Worm (Caenorhabditis elegans): Measurements from ENCODE around the gene W01B6.5.

The W01B6.5 gene

ce11 chrIV:10062728-10063127 lies 13.3 kb upstream of the W01B6.5 start, which contains the start of gene ipla-7:
Gene ipla-7 (minus strand): TSS chrIV:10062849.
- no peak for TF ChIP-seq dao-5 (tag; optimal IDR thresholded peaks at IDR 0.05)
- TF ChIP-seq W03F9.2 (tag; optimal IDR thresholded peaks at IDR 0.05): no peak
- TF ChIP-seq him-1 (tag; optimal IDR thresholded peaks at IDR 0.05): no peak

- TF ChIP-seq dao-5 (tag; optimal IDR thresholded peaks at IDR 0.05) (no peak), him-1 (tag; optimal IDR thresholded peaks at IDR 0.05) (no peak), W03F9.2 (tag; optimal IDR thresholded peaks at IDR 0.05) (no peak)
Measured at ce11 chrIV:10063941-10064340, 12.1 kb upstream of the W01B6.5 start.

DNA sequence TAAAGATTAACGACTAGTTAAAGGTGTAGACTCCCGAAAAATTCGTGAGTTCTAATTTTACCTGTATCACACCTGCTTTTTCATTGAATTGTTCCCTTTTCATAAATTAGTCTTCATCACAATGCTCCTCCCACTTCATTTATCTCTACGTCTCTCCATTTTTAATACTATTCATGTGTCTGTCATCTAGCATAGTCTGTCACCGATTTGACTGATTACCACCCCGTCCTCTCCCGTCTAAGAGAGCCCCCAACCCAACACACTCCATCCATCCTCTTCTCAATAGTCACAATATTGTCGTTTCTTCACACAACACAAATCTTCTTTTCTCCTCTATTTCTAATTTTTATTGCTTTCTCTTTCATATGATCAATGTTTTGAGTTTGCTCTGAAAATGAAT lies 10.8 kb upstream of the W01B6.5 start:
- TF ChIP-seq him-1 (tag; optimal IDR thresholded peaks at IDR 0.05) (no peak), W03F9.2 (tag; optimal IDR thresholded peaks at IDR 0.05) (no peak), dao-5 (tag; optimal IDR thresholded peaks at IDR 0.05) (no peak)

DNA sequence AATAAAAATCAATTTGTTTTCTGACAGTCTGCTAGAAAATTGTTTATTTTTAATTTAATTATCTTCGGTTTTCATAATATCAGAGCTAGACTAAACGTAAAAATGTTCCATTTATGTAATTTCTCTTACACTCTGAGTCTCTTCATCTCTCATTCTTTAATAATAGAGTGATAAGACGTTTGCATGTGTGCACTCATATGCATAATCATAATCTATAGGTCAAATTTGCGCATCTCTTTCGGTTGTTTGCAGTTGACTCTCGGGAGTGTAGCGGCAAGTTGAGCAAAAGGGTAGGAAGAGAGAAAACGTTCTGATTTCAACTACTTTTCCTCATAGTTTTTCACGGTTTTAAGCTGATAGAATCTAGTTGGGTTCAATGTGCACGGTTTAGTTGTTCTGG lies 9.5 kb upstream of the W01B6.5 start:
- TF ChIP-seq W03F9.2 (tag; optimal IDR thresholded peaks at IDR 0.05): no peak
- TF ChIP-seq him-1 (tag; optimal IDR thresholded peaks at IDR 0.05): no peak
- TF ChIP-seq dao-5 (tag; optimal IDR thresholded peaks at IDR 0.05): no peak

- TF ChIP-seq dao-5 (tag; optimal IDR thresholded peaks at IDR 0.05): no peak
- TF ChIP-seq him-1 (tag; optimal IDR thresholded peaks at IDR 0.05): no peak
- no peak for TF ChIP-seq W03F9.2 (tag; optimal IDR thresholded peaks at IDR 0.05)
Measured at ce11 chrIV:10067541-10067940, 8.5 kb upstream of the W01B6.5 start, which contains the start of gene cwn-2. Gene cwn-2 (plus strand): TSS chrIV:10067816.

ce11 chrIV:10068266-10068665 lies 7.7 kb upstream of the W01B6.5 start:
- TF ChIP-seq dao-5 (tag; optimal IDR thresholded peaks at IDR 0.05): no peak
- TF ChIP-seq W03F9.2 (tag; optimal IDR thresholded peaks at IDR 0.05): no peak
- TF ChIP-seq him-1 (tag; optimal IDR thresholded peaks at IDR 0.05): no peak

DNA sequence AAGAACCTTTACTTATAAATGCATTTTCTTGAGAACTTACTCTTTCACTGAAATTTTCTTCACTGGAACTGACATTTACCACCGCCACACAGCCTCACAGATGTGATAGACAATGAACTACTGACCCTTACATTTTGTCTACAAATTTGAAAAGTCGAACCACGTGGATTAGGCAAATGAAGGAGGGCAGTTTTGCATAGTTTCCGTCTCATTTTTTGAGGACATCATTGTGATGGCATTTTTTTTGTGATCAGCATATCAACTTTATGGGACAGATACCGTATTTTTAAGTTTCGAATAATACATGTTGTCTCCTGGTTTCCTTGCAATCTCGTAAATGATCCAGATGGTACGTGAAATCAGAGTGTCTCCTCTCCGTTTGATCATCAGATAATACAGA lies 3.5 kb upstream of the W01B6.5 start, which contains the start of gene W01B6.3:
TSS of gene W01B6.3 (minus strand) at position 101 of the 400 bp plus-strand sequence.
- TF ChIP-seq dao-5 (tag; optimal IDR thresholded peaks at IDR 0.05) (no peak), him-1 (tag; optimal IDR thresholded peaks at IDR 0.05) (no peak), W03F9.2 (tag; optimal IDR thresholded peaks at IDR 0.05) (no peak)

- no peak for TF ChIP-seq him-1 (tag; optimal IDR thresholded peaks at IDR 0.05)
- TF ChIP-seq dao-5 (tag; optimal IDR thresholded peaks at IDR 0.05): no peak
- no peak for TF ChIP-seq W03F9.2 (tag; optimal IDR thresholded peaks at IDR 0.05)
Measured at ce11 chrIV:10075034-10075510, 927 bp upstream of the W01B6.5 start, which contains the start of the genes ttbk-4 and W01B6.4. Gene ttbk-4 (minus strand): TSS chrIV:10075134. Gene W01B6.4 (plus strand): TSS chrIV:10075460.

ce11 chrIV:10078003-10078402 lies 2.0 kb downstream of the W01B6.5 start:
- no peak for TF ChIP-seq W03F9.2 (tag; optimal IDR thresholded peaks at IDR 0.05)
- no peak for TF ChIP-seq dao-5 (tag; optimal IDR thresholded peaks at IDR 0.05)
- no peak for TF ChIP-seq him-1 (tag; optimal IDR thresholded peaks at IDR 0.05)

ce11 chrIV:10080816-10081215 lies 4.8 kb downstream of the W01B6.5 start, which contains the start of gene W01B6.6:
Gene W01B6.6 (plus strand): TSS chrIV:10081116.
- no peak for TF ChIP-seq him-1 (tag; optimal IDR thresholded peaks at IDR 0.05)
- TF ChIP-seq dao-5 (tag; optimal IDR thresholded peaks at IDR 0.05): no peak
- no peak for TF ChIP-seq W03F9.2 (tag; optimal IDR thresholded peaks at IDR 0.05)

DNA sequence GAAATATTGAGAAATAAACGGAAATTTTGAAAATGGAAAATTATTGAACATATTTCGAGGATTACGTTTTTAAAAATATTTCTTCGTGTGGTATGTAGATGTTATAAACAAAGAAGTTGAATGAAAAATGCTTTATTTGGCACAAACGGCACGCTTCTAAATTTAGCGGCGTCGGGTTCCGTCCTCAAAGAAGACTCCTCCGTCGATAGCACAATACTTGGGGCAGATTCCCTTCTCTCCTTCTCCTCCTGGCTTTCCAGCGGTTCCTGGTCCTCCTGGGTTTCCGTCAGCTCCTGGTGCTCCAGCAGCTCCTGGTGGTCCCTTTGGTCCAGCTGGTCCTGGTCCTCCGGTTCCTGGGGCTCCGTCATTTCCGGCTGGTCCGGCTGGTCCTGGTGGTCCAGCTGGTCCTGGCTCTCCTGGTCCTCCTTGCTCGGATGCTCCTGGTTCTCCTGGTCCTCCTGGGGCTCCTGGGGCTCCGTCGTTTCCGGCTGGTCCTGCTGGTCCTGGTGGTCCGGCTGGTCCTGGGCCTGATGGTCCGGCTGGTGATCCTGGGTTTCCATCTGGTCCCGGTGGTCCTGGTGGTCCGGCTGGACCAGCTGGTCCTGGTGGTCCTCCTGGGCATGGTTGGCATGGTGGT lies 8.4 kb downstream of the W01B6.5 start, which contains the start of gene W01B6.8:
TSS of gene W01B6.8 (minus strand) at position 51 of the 637 bp plus-strand sequence.
- TF ChIP-seq W03F9.2 (tag; optimal IDR thresholded peaks at IDR 0.05) (no peak), dao-5 (tag; optimal IDR thresholded peaks at IDR 0.05) (no peak), him-1 (tag; optimal IDR thresholded peaks at IDR 0.05) (no peak)

DNA sequence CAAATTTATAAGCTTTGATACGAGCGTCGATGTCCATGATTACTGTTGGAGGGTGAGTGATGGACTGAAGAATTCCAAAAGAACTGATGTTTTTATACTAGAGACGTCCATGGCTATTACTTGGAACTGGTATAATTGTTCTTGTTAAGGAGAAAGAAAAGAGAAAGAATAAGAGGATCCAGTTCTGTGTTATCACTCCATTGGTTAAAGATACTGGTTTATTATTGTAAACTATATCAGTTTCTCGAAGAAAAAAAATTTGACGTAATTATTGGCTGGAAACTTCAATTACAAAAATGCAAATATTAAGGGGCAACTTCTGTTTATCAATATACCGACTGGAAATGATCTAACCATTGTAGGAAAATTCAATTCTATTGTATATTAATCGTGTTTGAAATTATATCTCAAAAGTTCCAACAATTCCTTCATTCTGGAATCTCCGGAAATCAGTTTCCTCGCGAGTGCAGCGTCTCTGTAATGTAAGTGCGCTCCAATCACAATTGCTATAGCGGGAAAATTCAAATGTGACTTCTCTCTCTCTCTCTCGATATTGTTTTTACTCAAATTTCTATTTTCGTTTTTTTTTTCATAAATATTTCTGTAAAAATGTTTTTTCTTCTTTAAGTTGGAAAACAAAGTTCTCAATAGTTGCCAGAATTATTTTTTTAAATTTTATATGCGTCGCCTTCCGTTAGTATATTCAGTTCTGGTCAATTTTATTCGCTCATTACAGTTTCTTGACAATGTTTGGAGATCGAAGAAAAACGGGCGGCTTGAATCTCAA lies 9.6 kb downstream of the W01B6.5 start, which contains the start of the genes col-2 and ndc-80:
TSS of gene col-2 (minus strand) at position 51 of the 787 bp plus-strand sequence.
TSS of gene ndc-80 (plus strand) at position 737 of the 787 bp plus-strand sequence.
- TF ChIP-seq him-1 (tag; optimal IDR thresholded peaks at IDR 0.05) (no peak), dao-5 (tag; optimal IDR thresholded peaks at IDR 0.05) (no peak), W03F9.2 (tag; optimal IDR thresholded peaks at IDR 0.05) (no peak)

DNA sequence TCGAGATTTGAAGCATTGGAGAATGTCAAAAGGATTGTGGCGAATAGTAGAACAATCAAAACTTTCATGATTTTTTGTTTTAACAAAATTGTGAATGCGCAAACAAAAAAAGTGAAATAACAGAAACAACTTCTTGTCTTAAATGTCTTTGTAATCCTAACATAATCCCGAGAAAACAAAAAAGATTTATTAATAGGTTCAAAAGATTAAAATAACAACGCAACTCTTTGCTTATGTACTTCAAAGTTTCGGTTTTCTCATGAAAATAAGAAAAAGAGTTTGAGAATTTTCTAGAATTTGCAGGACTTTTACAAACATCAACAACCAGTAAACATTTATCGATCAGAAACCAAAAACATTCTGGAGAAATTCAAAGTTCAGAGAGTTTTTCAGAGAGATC lies 13.8 kb downstream of the W01B6.5 start, which contains the start of gene ttr-39:
TSS of gene ttr-39 (minus strand) at position 101 of the 400 bp plus-strand sequence.
- TF ChIP-seq dao-5 (tag; optimal IDR thresholded peaks at IDR 0.05) (no peak), him-1 (tag; optimal IDR thresholded peaks at IDR 0.05) (no peak), W03F9.2 (tag; optimal IDR thresholded peaks at IDR 0.05) (no peak)

Measured in whole organism, L4/young adult.